Worm (Caenorhabditis elegans): ENCODE data around the gene acaa-2.

DNA sequence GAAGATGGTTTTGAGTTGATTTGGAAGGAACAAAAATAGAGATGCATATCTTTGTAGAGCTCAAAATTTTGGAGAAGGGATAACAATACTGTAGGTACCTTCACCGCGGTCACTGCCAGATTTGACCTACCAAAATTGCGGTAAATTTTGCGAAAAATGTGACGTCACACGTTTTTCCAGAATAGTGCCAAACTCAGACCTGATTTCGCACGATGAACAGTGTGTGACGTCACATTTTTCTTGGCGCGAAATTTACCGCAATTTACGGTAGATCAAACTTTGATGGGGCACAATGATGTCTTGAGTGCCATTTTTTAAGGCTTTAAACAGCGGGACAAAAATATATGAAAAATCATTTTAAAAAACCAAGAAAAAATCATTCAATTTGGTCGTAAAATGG, 15.8 kb upstream of the acaa-2 start:
- TF ChIP-seq him-1 (tag; optimal IDR thresholded peaks at IDR 0.05) (no peak), dao-5 (tag; optimal IDR thresholded peaks at IDR 0.05) (no peak)

All from whole organism, L4/young adult.